Fruit fly (Drosophila melanogaster): Measurements from ENCODE around the gene twit.

The twit gene

DNA sequence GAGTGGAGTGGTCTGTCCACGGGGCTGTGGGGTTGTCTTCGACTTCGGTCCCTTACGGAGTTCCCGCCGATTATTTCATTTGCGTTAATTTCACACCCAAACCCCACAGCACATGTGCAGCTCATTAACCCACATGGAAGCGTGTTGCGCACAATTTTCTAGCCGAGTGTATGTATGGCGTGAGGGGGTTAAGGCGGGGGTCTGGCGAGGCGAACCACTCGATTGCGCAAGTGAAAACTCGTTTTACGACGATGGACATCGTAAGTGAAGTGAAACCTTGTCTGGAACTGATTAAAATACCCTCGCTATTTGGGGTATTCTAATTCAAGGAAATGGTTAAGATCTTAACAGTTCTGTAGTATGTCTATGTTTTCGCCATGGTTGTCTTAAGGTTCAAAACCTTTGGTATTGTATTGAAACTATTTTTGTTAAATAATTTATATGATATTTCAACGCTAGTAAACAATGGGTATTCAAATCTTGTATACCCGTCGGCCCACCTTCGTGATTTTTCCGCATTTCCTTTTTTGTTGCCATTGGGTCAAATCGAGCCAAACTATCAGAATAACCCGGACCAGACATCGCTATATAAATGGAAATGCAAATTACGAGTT lies 41.2 kb upstream of the twit start (continued):
- peak; percentile 56; the same call in 2 of the 3 replicates for TF ChIP-seq ase (GFP tag; IDR thresholded peaks at IDR 0.05)
- peak; percentile 51 for TF ChIP-seq CG12391 (tag; optimal IDR thresholded peaks at IDR 0.05)
- TF ChIP-seq CG1024 (GFP tag; IDR thresholded peaks at IDR 0.05): no peak
- peak; percentile 57 for TF ChIP-seq CG8924 (tag; optimal IDR thresholded peaks at IDR 0.05)
- TF ChIP-seq gcm (GFP tag; optimal IDR thresholded peaks at IDR 0.05): peak; percentile 22
- TF ChIP-seq bcd (GFP tag; optimal IDR thresholded peaks at IDR 0.05): peak; percentile 9
- TF ChIP-seq sisA (GFP tag; IDR thresholded peaks at IDR 0.05): peak; percentile 50; the same call in 1 of the 2 replicates
- no peak for TF ChIP-seq TFAM (GFP tag; optimal IDR thresholded peaks at IDR 0.05)
- TF ChIP-seq ken (GFP tag; IDR thresholded peaks at IDR 0.05): no peak
- TF ChIP-seq klu (GFP tag; IDR thresholded peaks at IDR 0.05): no peak
- no peak for TF ChIP-seq cad (GFP tag; optimal IDR thresholded peaks at IDR 0.05)
- peak; percentile 34 for TF ChIP-seq gsb-n (tag; optimal IDR thresholded peaks at IDR 0.05)
- TF ChIP-seq org-1 (GFP tag; optimal IDR thresholded peaks at IDR 0.05): peak; percentile 15
- no peak for TF ChIP-seq CkIIα-i1 (GFP tag; IDR thresholded peaks at IDR 0.05)
- TF ChIP-seq Lim3 (GFP tag; IDR thresholded peaks at IDR 0.05): no peak
- TF ChIP-seq Ptx1 (GFP tag; IDR thresholded peaks at IDR 0.05): peak; percentile 72
- TF ChIP-seq lola (GFP tag; optimal IDR thresholded peaks at IDR 0.05): no peak
- TF ChIP-seq cas (GFP tag; IDR thresholded peaks at IDR 0.05): no peak
- no peak for TF ChIP-seq Ada2b (GFP tag; IDR thresholded peaks at IDR 0.05)
- TF ChIP-seq lab (GFP tag; optimal IDR thresholded peaks at IDR 0.05): peak; percentile 54
- TF ChIP-seq chinmo (GFP tag; IDR thresholded peaks at IDR 0.05; ENCODE audit: partially characterized antibody): 0 out of 4 replicates have a peak, but pooled peaks have one; percentile 36
- TF ChIP-seq gfzf (GFP tag; optimal IDR thresholded peaks at IDR 0.05): no peak
- no peak for TF ChIP-seq CG7963 (GFP tag; IDR thresholded peaks at IDR 0.05; ENCODE audit: partially characterized antibody)
- TF ChIP-seq CG4707 (GFP tag; optimal IDR thresholded peaks at IDR 0.05): no peak
- peak in 1 of 2 experiments; percentile 84 for TF ChIP-seq Eip74EF (GFP tag; optimal IDR thresholded peaks at IDR 0.05)
- TF ChIP-seq zfh2 (GFP tag; optimal IDR thresholded peaks at IDR 0.05): no peak
- no peak for TF ChIP-seq knrl (GFP tag; IDR thresholded peaks at IDR 0.05; ENCODE audit: partially characterized antibody)
- TF ChIP-seq pros (GFP tag; optimal IDR thresholded peaks at IDR 0.05): no peak
- peak; percentile 62 for TF ChIP-seq CG14441 (GFP tag; IDR thresholded peaks at IDR 0.05)
- TF ChIP-seq Dfd (GFP tag; optimal IDR thresholded peaks at IDR 0.05): no peak
- TF ChIP-seq CrebB (tag; optimal IDR thresholded peaks at IDR 0.05): no peak
- no peak for TF ChIP-seq gce (GFP tag; IDR thresholded peaks at IDR 0.05)
- TF ChIP-seq CG8944 (GFP tag; optimal IDR thresholded peaks at IDR 0.05): no peak
- TF ChIP-seq C15 (GFP tag; IDR thresholded peaks at IDR 0.05): no peak
- TF ChIP-seq so (GFP tag; IDR thresholded peaks at IDR 0.05): peak; percentile 64; the same call in 2 of the 3 replicates
- TF ChIP-seq CG17912 (GFP tag; optimal IDR thresholded peaks at IDR 0.05): no peak
- TF ChIP-seq Vsx1 (GFP tag; optimal IDR thresholded peaks at IDR 0.05): no peak
- no peak for TF ChIP-seq usp (GFP tag; optimal IDR thresholded peaks at IDR 0.05)
- no peak for TF ChIP-seq NK7.1 (GFP tag; optimal IDR thresholded peaks at IDR 0.05)
- TF ChIP-seq kay (GFP tag; optimal IDR thresholded peaks at IDR 0.05): no peak
- no peak for TF ChIP-seq chm (GFP tag; IDR thresholded peaks at IDR 0.05)
- TF ChIP-seq ro (GFP tag; IDR thresholded peaks at IDR 0.05): no peak
- no peak for TF ChIP-seq CG4360 (GFP tag; IDR thresholded peaks at IDR 0.05)
- TF ChIP-seq btn (GFP tag; optimal IDR thresholded peaks at IDR 0.05): no peak
- no peak for TF ChIP-seq dmrt11E (tag; optimal IDR thresholded peaks at IDR 0.05)
- TF ChIP-seq Dp (GFP tag; optimal IDR thresholded peaks at IDR 0.05): no peak
- no peak for TF ChIP-seq pb (GFP tag; optimal IDR thresholded peaks at IDR 0.05)
- TF ChIP-seq CG43689 (GFP tag; IDR thresholded peaks at IDR 0.05): no peak
- TF ChIP-seq H15 (GFP tag; IDR thresholded peaks at IDR 0.05): peak; percentile 60; the same call in 2 of the 3 replicates
- TF ChIP-seq Abd-B (GFP tag; optimal IDR thresholded peaks at IDR 0.05): no peak
- TF ChIP-seq stc (GFP tag; IDR thresholded peaks at IDR 0.05): 0 out of 2 replicates have a peak, but pooled peaks have one; percentile 30

Data from whole organism, embryonic.